Fruit fly (Drosophila melanogaster) whole organism, embryonic: ENCODE measurements around the gene CG6574.

ENCODE experiments used
- Bdp1 ChIP-seq: fragments of 200-800 bp; sonication (Bioruptor generic); optimal IDR thresholded peaks from 3 replicates; lab custom pipeline; 2016; ENCODE audit warnings: missing biosample characterization, missing genetic modification characterization
- BtbVII ChIP-seq: fragments of 200-800 bp; sonication (Bioruptor generic); optimal IDR thresholded peaks from 3 replicates; lab custom pipeline; 2017; ENCODE audit warnings: missing biosample characterization, mild to moderate bottlenecking, missing genetic modification characterization
- CG11723 ChIP-seq: fragments of 200-800 bp; sonication (Bioruptor generic); optimal IDR thresholded peaks from 2 replicates; lab custom pipeline; 2017; ENCODE audit warnings: missing biosample characterization, mild to moderate bottlenecking, missing genetic modification characterization
- CG12299 ChIP-seq: fragments of 200-800 bp; sonication (Bioruptor generic); optimal IDR thresholded peaks from 2 replicates; lab custom pipeline; 2018; ENCODE audit warnings: missing biosample characterization, mild to moderate bottlenecking, missing genetic modification characterization
- CG12659 ChIP-seq: fragments of 200-800 bp; sonication (Bioruptor generic); optimal IDR thresholded peaks from 3 replicates; lab custom pipeline; 2017; ENCODE audit warnings: mild to moderate bottlenecking, missing biosample characterization, missing genetic modification reagents, missing genetic modification characterization
- CG14965 ChIP-seq: fragments of 200-800 bp; sonication (Bioruptor generic); optimal IDR thresholded peaks from 2 replicates; lab custom pipeline; 2016; ENCODE audit warnings: missing biosample characterization, missing genetic modification characterization, borderline replicate concordance
- CG1529 ChIP-seq: fragments of 200-800 bp; sonication (Bioruptor generic); optimal IDR thresholded peaks from 3 replicates; lab custom pipeline; 2018; ENCODE audit warnings: missing biosample characterization, missing genetic modification characterization
- CG1602 ChIP-seq: fragments of 200-800 bp; sonication (Bioruptor generic); optimal IDR thresholded peaks from 3 replicates; lab custom pipeline; 2016; ENCODE audit warnings: missing biosample characterization, missing genetic modification characterization
- CG16813 ChIP-seq: fragments of 200-800 bp; sonication (Bioruptor generic); IDR thresholded peaks from 3 replicates; pipeline ENCODE4 v1.3.6; 2022; ENCODE audit warnings: missing biosample characterization, missing genetic modification characterization; ENCODE audit not compliant: partially characterized antibody
- CG16863 ChIP-seq: fragments of 200-800 bp; sonication (Bioruptor generic); optimal IDR thresholded peaks from 3 replicates; lab custom pipeline; 2016; ENCODE audit warnings: missing biosample characterization, missing genetic modification characterization
- CG17186 ChIP-seq: fragments of 200-800 bp; sonication (Bioruptor generic); optimal IDR thresholded peaks from 3 replicates; lab custom pipeline; 2017; ENCODE audit warnings: missing biosample characterization, missing genetic modification reagents, missing genetic modification characterization
- CG17829 ChIP-seq: fragments of 200-800 bp; optimal IDR thresholded peaks from 2 replicates; lab custom pipeline; 2019; ENCODE audit warnings: missing biosample characterization, mild to moderate bottlenecking, missing genetic modification characterization, moderate library complexity
- CG17912 ChIP-seq: fragments of 200-800 bp; sonication (Bioruptor generic); optimal IDR thresholded peaks from 2 replicates; lab custom pipeline; 2018; ENCODE audit warnings: missing biosample characterization, mild to moderate bottlenecking, missing genetic modification characterization
- CG18262 ChIP-seq: fragments of 200-800 bp; optimal IDR thresholded peaks from 3 replicates; lab custom pipeline; 2019; ENCODE audit warnings: missing biosample characterization, mild to moderate bottlenecking, missing genetic modification characterization, moderate library complexity
- CG18476 ChIP-seq: fragments of 200-800 bp; sonication (Bioruptor generic); optimal IDR thresholded peaks from 2 replicates; lab custom pipeline; 2016; ENCODE audit warnings: missing biosample characterization, mild to moderate bottlenecking, missing genetic modification characterization
- CG18599 ChIP-seq: fragments of 200-800 bp; sonication (Bioruptor generic); optimal IDR thresholded peaks from 3 replicates; lab custom pipeline; 2017; ENCODE audit warnings: missing biosample characterization, missing genetic modification characterization, mild to moderate bottlenecking, moderate library complexity, missing genetic modification reagents
- CG2712 ChIP-seq: fragments of 200-800 bp; optimal IDR thresholded peaks from 3 replicates; lab custom pipeline; 2019; ENCODE audit warnings: missing biosample characterization, mild to moderate bottlenecking, missing genetic modification characterization, moderate library complexity
- CG33557 ChIP-seq: fragments of 200-800 bp; sonication (Bioruptor generic); optimal IDR thresholded peaks from 2 replicates; lab custom pipeline; 2019; ENCODE audit warnings: missing biosample characterization, mild to moderate bottlenecking, missing genetic modification characterization, moderate library complexity
- CG4617 ChIP-seq: fragments of 200-800 bp; sonication (Bioruptor generic); optimal IDR thresholded peaks from 3 replicates; lab custom pipeline; 2016; ENCODE audit warnings: missing biosample characterization, missing genetic modification characterization, borderline replicate concordance
- CG4854 ChIP-seq: fragments of 200-800 bp; sonication (Bioruptor generic); optimal IDR thresholded peaks from 2 replicates; lab custom pipeline; 2016; ENCODE audit warnings: missing biosample characterization, missing genetic modification characterization, inconsistent platforms
- CG5953 ChIP-seq: fragments of 200-800 bp; sonication (Bioruptor generic); IDR thresholded peaks from 2 replicates; pipeline ENCODE4 v1.3.6; 2022; ENCODE audit warnings: missing biosample characterization, missing genetic modification characterization
- CG7372 ChIP-seq: fragments of 200-800 bp; sonication (Bioruptor generic); IDR thresholded peaks from 2 replicates; pipeline ENCODE4 v1.3.6; 2022; ENCODE audit warnings: missing biosample characterization, missing genetic modification characterization
- CG9609 ChIP-seq: fragments of 200-800 bp; sonication (Bioruptor generic); optimal IDR thresholded peaks from 3 replicates; lab custom pipeline; 2016; ENCODE audit warnings: missing biosample characterization, missing genetic modification characterization
- Dip2 ChIP-seq: fragments of 200-800 bp; sonication (Bioruptor generic); IDR thresholded peaks from 2 replicates; pipeline ENCODE4 v1.3.6; 2022; ENCODE audit warnings: missing biosample characterization, missing genetic modification characterization
- Dref ChIP-seq: fragments of 200-800 bp; sonication (Bioruptor generic); IDR thresholded peaks from 2 replicates; pipeline ENCODE4 v1.3.6; 2022; ENCODE audit warnings: missing biosample characterization, missing genetic modification characterization
- E2f2 ChIP-seq: fragments of 200-800 bp; sonication (Bioruptor generic); IDR thresholded peaks from 2 replicates; pipeline ENCODE4 v1.3.6; 2022; ENCODE audit warnings: missing biosample characterization, missing genetic modification characterization
- Fer1 ChIP-seq: fragments of 200-800 bp; sonication (Bioruptor generic); optimal IDR thresholded peaks from 2 replicates; lab custom pipeline; 2017; ENCODE audit warnings: missing biosample characterization, mild to moderate bottlenecking, missing genetic modification characterization
- HLH3B ChIP-seq: fragments of 200-800 bp; sonication (Bioruptor generic); IDR thresholded peaks from 2 replicates; pipeline ENCODE4 v1.3.6; 2022; ENCODE audit warnings: missing biosample characterization, missing genetic modification characterization
- Jarid2 ChIP-seq: fragments of 200-800 bp; sonication (Bioruptor generic); optimal IDR thresholded peaks from 3 replicates; lab custom pipeline; 2017; ENCODE audit warnings: mild to moderate bottlenecking, missing biosample characterization, missing genetic modification reagents, missing genetic modification characterization
- NC2β ChIP-seq: fragments of 200-800 bp; sonication (Bioruptor generic); optimal IDR thresholded peaks from 2 replicates; lab custom pipeline; 2016; ENCODE audit warnings: missing biosample characterization, missing genetic modification characterization
- Neu2 ChIP-seq: fragments of 200-800 bp; sonication (Bioruptor generic); optimal IDR thresholded peaks from 3 replicates; lab custom pipeline; 2016; ENCODE audit warnings: missing biosample characterization, missing genetic modification characterization, borderline replicate concordance
- Oaz ChIP-seq: fragments of 200-800 bp; sonication (Bioruptor generic); IDR thresholded peaks from 2 replicates; pipeline ENCODE4 v1.3.6; 2022; ENCODE audit warnings: missing biosample characterization, missing genetic modification characterization
- Pdp1 ChIP-seq, 2 experiments: fragments of 200-800 bp; sonication (Bioruptor generic); optimal IDR thresholded peaks; 3 replicates each; lab custom pipeline; 2016; ENCODE audit warnings: missing biosample characterization in 2 of 2, missing genetic modification characterization in 2 of 2, mild to moderate bottlenecking in 1 of 2, moderate library complexity in 1 of 2
- YL-1 ChIP-seq: fragments of 200-800 bp; sonication (Bioruptor generic); optimal IDR thresholded peaks from 3 replicates; lab custom pipeline; 2017; ENCODE audit warnings: missing biosample characterization, mild to moderate bottlenecking, missing genetic modification characterization
- chinmo ChIP-seq: fragments of 200-800 bp; sonication (Bioruptor generic); IDR thresholded peaks from 4 replicates; pipeline ENCODE4 v1.3.6; 2022; ENCODE audit warnings: missing biosample characterization, missing genetic modification characterization; ENCODE audit not compliant: partially characterized antibody
- crp ChIP-seq, 2 experiments: fragments of 200-800 bp; sonication (Bioruptor generic); optimal IDR thresholded peaks; 2 replicates in 1 of 2; 3 replicates in 1 of 2; lab custom pipeline; 2017; ENCODE audit warnings: missing biosample characterization in 2 of 2, missing genetic modification characterization in 2 of 2, mild to moderate bottlenecking in 1 of 2, moderate library complexity in 1 of 2
- danr ChIP-seq: fragments of 200-800 bp; sonication (Bioruptor generic); IDR thresholded peaks from 2 replicates; pipeline ENCODE4 v1.3.6; 2022; ENCODE audit warnings: missing biosample characterization, missing genetic modification characterization
- dmrt11E ChIP-seq: fragments of 200-800 bp; sonication (Bioruptor generic); optimal IDR thresholded peaks from 3 replicates; lab custom pipeline; 2018; ENCODE audit warnings: missing biosample characterization, mild to moderate bottlenecking, missing genetic modification characterization, moderate library complexity
- eve ChIP-seq, 2 experiments: fragments of >200 bp; optimal IDR thresholded peaks; 2 replicates each; lab custom pipeline; 2017; ENCODE audit warnings: missing biosample characterization in 2 of 2, missing genetic modification characterization in 2 of 2
- fu2 ChIP-seq: fragments of 200-800 bp; sonication (Bioruptor generic); optimal IDR thresholded peaks from 2 replicates; lab custom pipeline; 2016; ENCODE audit warnings: missing biosample characterization, missing genetic modification characterization
- gce ChIP-seq: fragments of 200-800 bp; sonication (Bioruptor generic); IDR thresholded peaks from 3 replicates; pipeline ENCODE4 v1.3.6; 2022; ENCODE audit warnings: missing biosample characterization, missing genetic modification characterization
- gro ChIP-seq: fragments of 200-800 bp; sonication (Bioruptor generic); optimal IDR thresholded peaks from 2 replicates; lab custom pipeline; 2016; ENCODE audit warnings: missing biosample characterization, missing genetic modification characterization
- gsb-n ChIP-seq: fragments of 200-800 bp; sonication (Bioruptor generic); optimal IDR thresholded peaks from 3 replicates; lab custom pipeline; 2018; ENCODE audit warnings: missing biosample characterization, mild to moderate bottlenecking, missing genetic modification characterization
- hb ChIP-seq: fragments of 200-800 bp; sonication (Bioruptor generic); IDR thresholded peaks from 3 replicates; pipeline ENCODE4 v1.3.6; 2022; ENCODE audit warnings: missing biosample characterization, missing genetic modification characterization; ENCODE audit not compliant: partially characterized antibody
- inv ChIP-seq: fragments of 200-800 bp; sonication (Bioruptor generic); IDR thresholded peaks from 2 replicates; pipeline ENCODE4 v1.3.6; 2022; ENCODE audit warnings: missing biosample characterization, missing genetic modification characterization; ENCODE audit not compliant: partially characterized antibody
- lmd ChIP-seq: fragments of 200-800 bp; sonication (Bioruptor generic); IDR thresholded peaks from 2 replicates; pipeline ENCODE4 v1.3.6; 2022; ENCODE audit warnings: missing biosample characterization, missing genetic modification characterization
- mam ChIP-seq: fragments of 200-800 bp; sonication (Bioruptor generic); optimal IDR thresholded peaks from 3 replicates; lab custom pipeline; 2016; ENCODE audit warnings: missing biosample characterization, missing genetic modification characterization
- nmo ChIP-seq: fragments of 200-800 bp; sonication (Bioruptor generic); optimal IDR thresholded peaks from 2 replicates; lab custom pipeline; 2018; ENCODE audit warnings: missing biosample characterization, mild to moderate bottlenecking, missing genetic modification characterization, moderate library complexity
- pum ChIP-seq: fragments of 200-800 bp; sonication (Bioruptor generic); optimal IDR thresholded peaks from 2 replicates; lab custom pipeline; 2016; ENCODE audit warnings: missing biosample characterization, missing genetic modification characterization
- seq ChIP-seq: fragments of 200-800 bp; sonication (Bioruptor generic); IDR thresholded peaks from 2 replicates; pipeline ENCODE4 v1.3.6; 2022; ENCODE audit warnings: missing biosample characterization, missing genetic modification characterization
- sob ChIP-seq: fragments of 200-800 bp; sonication (Bioruptor generic); IDR thresholded peaks from 2 replicates; pipeline ENCODE4 v1.3.6; 2022; ENCODE audit warnings: missing biosample characterization, missing genetic modification characterization

The CG6574 gene

dm6 chr3R:10893327-10893726 lies 30.5 kb upstream of the CG6574 start, which contains the start of gene CG6621 (continued):
- TF ChIP-seq gro (GFP tag; lab: Kevin White, UChicago) (peak; percentile 44), Fer1 (GFP tag; lab: Kevin White, UChicago) (peak; percentile 9), sob (GFP tag; lab: Robert Waterston, UW) (no peak), Pdp1 (GFP tag; optimal IDR thresholded peaks at IDR 0.05; lab: Kevin White, UChicago) (no peak), CG17829 (tag; lab: Kevin White, UChicago) (no peak), pum (GFP tag; lab: Kevin White, UChicago) (no peak), Neu2 (GFP tag; lab: Kevin White, UChicago) (no peak), gsb-n (tag; lab: Kevin White, UChicago) (no peak), CG16863 (GFP tag; lab: Kevin White, UChicago) (no peak), BtbVII (GFP tag; lab: Kevin White, UChicago) (no peak), CG1602 (no peak), CG4854 (GFP tag; lab: Kevin White, UChicago) (no peak), mam (no peak), Jarid2 (GFP tag; lab: Kevin White, UChicago) (no peak), CG17912 (GFP tag; lab: Kevin White, UChicago) (peak; percentile 30), CG2712 (tag; lab: Kevin White, UChicago) (peak; percentile 49), YL-1 (GFP tag; lab: Kevin White, UChicago) (peak; percentile 82), eve (GFP tag; optimal IDR thresholded peaks at IDR 0.05; lab: Kevin White, UChicago) (no peak), CG17186 (no peak), danr (GFP tag; lab: Robert Waterston, UW) (no peak), CG33557 (GFP tag; lab: Kevin White, UChicago) (no peak), CG1529 (GFP tag; lab: Kevin White, UChicago) (no peak), nmo (GFP tag; lab: Kevin White, UChicago) (peak; percentile 75), CG12659 (peak; percentile 77), NC2β (GFP tag; lab: Kevin White, UChicago) (no peak), CG9609 (GFP tag; lab: Kevin White, UChicago) (peak; percentile 56), lmd (GFP tag; lab: Robert Waterston, UW) (no peak), Dip2 (GFP tag; lab: Robert Waterston, UW) (no peak), seq (GFP tag; lab: Robert Waterston, UW) (no peak), CG5953 (no peak), CG14965 (no peak), CG11723 (GFP tag; lab: Kevin White, UChicago) (no peak), fu2 (no peak), crp (GFP tag; optimal IDR thresholded peaks at IDR 0.05; lab: Kevin White, UChicago) (peak in 1 of 2 experiments; percentile 54), HLH3B (GFP tag; lab: Robert Waterston, UW) (no peak), Dref (GFP tag; lab: Robert Waterston, UW) (peak; percentile 45), CG7372 (no peak), CG4617 (GFP tag; lab: Kevin White, UChicago) (peak; percentile 85), CG12299 (no peak), chinmo (GFP tag; lab: Robert Waterston, UW) (no peak), hb (GFP tag; lab: Robert Waterston, UW) (peak; percentile 46; the same call in 1 of the 3 replicates), gce (GFP tag; lab: Robert Waterston, UW) (no peak), CG18262 (tag; lab: Kevin White, UChicago) (no peak), E2f2 (GFP tag; lab: Robert Waterston, UW) (peak; percentile 78), CG18599 (GFP tag; lab: Kevin White, UChicago) (no peak), Bdp1 (peak; percentile 44), CG16813 (peak; percentile 70), CG18476 (GFP tag; lab: Kevin White, UChicago) (no peak), dmrt11E (tag; lab: Kevin White, UChicago) (no peak), Oaz (GFP tag; lab: Robert Waterston, UW) (no peak), inv (GFP tag; lab: Robert Waterston, UW) (peak; percentile 51; the same call in 1 of the 2 replicates)
